Worm (Caenorhabditis elegans) whole organism, mixed stage, embryonic: Measurements from ENCODE around the gene ZK402.2.
"Not testable (repeated sequence)": the region's sequence is repeated elsewhere in the genome, so short reads cannot be mapped to it uniquely, and the experiment has no call there.

Source experiments
- M03D4.4 ChIP-seq: sonication (generic microtip); optimal IDR thresholded peaks from 2 replicates; lab custom pipeline; 2017; ENCODE audit warnings: mild to moderate bottlenecking, missing genetic modification characterization, missing compliant biosample characterization
- bed-3 ChIP-seq: fragments of 200-800 bp; sonication (Bioruptor generic); optimal IDR thresholded peaks from 3 replicates; lab custom pipeline; 2018; ENCODE audit warnings: mild to moderate bottlenecking, missing genetic modification characterization, moderate library complexity, missing compliant biosample characterization
- blmp-1 ChIP-seq: fragments of 150-350 bp; optimal IDR thresholded peaks from 2 replicates; lab custom pipeline; 2014; ENCODE audit warnings: missing biosample characterization, missing genetic modification characterization
- ceh-39 ChIP-seq: fragments of 150-350 bp; optimal IDR thresholded peaks from 2 replicates; lab custom pipeline; 2014; ENCODE audit warnings: missing biosample characterization, missing genetic modification characterization
- ceh-43 ChIP-seq: fragments of 200-800 bp; sonication (Bioruptor generic); optimal IDR thresholded peaks from 2 replicates; lab custom pipeline; 2018; ENCODE audit warnings: mild to moderate bottlenecking, missing genetic modification characterization, moderate library complexity, missing compliant biosample characterization
- ceh-83 ChIP-seq: fragments of 200-800 bp; sonication (Bioruptor generic); optimal IDR thresholded peaks from 2 replicates; lab custom pipeline; 2018; ENCODE audit warnings: mild to moderate bottlenecking, missing genetic modification characterization, missing compliant biosample characterization
- ces-1 ChIP-seq: fragments of 150-350 bp; optimal IDR thresholded peaks from 2 replicates; lab custom pipeline; 2014; ENCODE audit warnings: missing biosample characterization, missing genetic modification reagents, missing genetic modification characterization
- drap-1 ChIP-seq: fragments of 200-800 bp; sonication (Bioruptor generic); optimal IDR thresholded peaks from 3 replicates; lab custom pipeline; 2018; ENCODE audit warnings: mild to moderate bottlenecking, missing genetic modification characterization, missing compliant biosample characterization
- elt-1 ChIP-seq: sonication (generic microtip); optimal IDR thresholded peaks from 2 replicates; lab custom pipeline; 2017; ENCODE audit warnings: missing genetic modification characterization, mild to moderate bottlenecking, missing compliant biosample characterization, antibody characterized with exemption, moderate library complexity, borderline replicate concordance; ENCODE audit not compliant: insufficient read depth
- elt-3 ChIP-seq: fragments of 150-350 bp; optimal IDR thresholded peaks from 2 replicates; lab custom pipeline; 2014; ENCODE audit warnings: missing biosample characterization, missing genetic modification characterization
- ham-2 ChIP-seq: fragments of 200-800 bp; sonication (Bioruptor generic); optimal IDR thresholded peaks from 2 replicates; lab custom pipeline; 2018; ENCODE audit warnings: mild to moderate bottlenecking, missing genetic modification characterization, missing compliant biosample characterization
- lin-13 ChIP-seq: fragments of 150-350 bp; optimal IDR thresholded peaks from 2 replicates; lab custom pipeline; 2014; ENCODE audit warnings: missing biosample characterization, missing genetic modification characterization
- lin-32 ChIP-seq: fragments of 200-800 bp; sonication (Bioruptor generic); optimal IDR thresholded peaks from 2 replicates; lab custom pipeline; 2018; ENCODE audit warnings: mild to moderate bottlenecking, missing genetic modification characterization, missing compliant biosample characterization
- lsy-2 ChIP-seq: fragments of 150-350 bp; optimal IDR thresholded peaks from 2 replicates; lab custom pipeline; 2014; ENCODE audit warnings: missing biosample characterization, missing genetic modification characterization
- mab-5 ChIP-seq: fragments of 150-350 bp; optimal IDR thresholded peaks from 2 replicates; lab custom pipeline; 2014; ENCODE audit warnings: missing biosample characterization, missing genetic modification characterization
- mep-1 ChIP-seq: fragments of 150-350 bp; optimal IDR thresholded peaks from 2 replicates; lab custom pipeline; 2017; ENCODE audit warnings: missing biosample characterization, missing genetic modification reagents, missing genetic modification characterization, inconsistent platforms
- mls-2 ChIP-seq: sonication (generic microtip); optimal IDR thresholded peaks from 2 replicates; lab custom pipeline; 2016; ENCODE audit warnings: mild to moderate bottlenecking, missing genetic modification characterization, moderate library complexity, missing compliant biosample characterization
- nhr-12 ChIP-seq: fragments of 150-350 bp; optimal IDR thresholded peaks from 2 replicates; lab custom pipeline; 2014; ENCODE audit warnings: missing biosample characterization, missing genetic modification characterization
- nhr-2 ChIP-seq: fragments of 150-350 bp; optimal IDR thresholded peaks from 2 replicates; lab custom pipeline; 2014; ENCODE audit warnings: missing biosample characterization, missing genetic modification characterization
- nhr-28 ChIP-seq: fragments of 150-350 bp; optimal IDR thresholded peaks from 2 replicates; lab custom pipeline; 2014; ENCODE audit warnings: missing biosample characterization, missing genetic modification characterization
- nhr-76 ChIP-seq: sonication (generic microtip); optimal IDR thresholded peaks from 2 replicates; lab custom pipeline; 2017; ENCODE audit warnings: missing biosample characterization, missing genetic modification characterization
- pha-4 ChIP-seq: fragments of 150-350 bp; optimal IDR thresholded peaks from 2 replicates; lab custom pipeline; 2018; ENCODE audit warnings: missing biosample characterization, missing genetic modification reagents, missing genetic modification characterization
- sem-2 ChIP-seq: fragments of 200-800 bp; sonication (Bioruptor generic); optimal IDR thresholded peaks from 2 replicates; lab custom pipeline; 2018; ENCODE audit warnings: mild to moderate bottlenecking, missing genetic modification characterization, missing compliant biosample characterization
- snpc-4 ChIP-seq: fragments of 150-350 bp; optimal IDR thresholded peaks from 2 replicates; lab custom pipeline; 2014; ENCODE audit warnings: missing biosample characterization, missing genetic modification characterization
- sptf-1 ChIP-seq: sonication (generic microtip); optimal IDR thresholded peaks from 2 replicates; lab custom pipeline; 2017; ENCODE audit warnings: mild to moderate bottlenecking, missing genetic modification characterization, moderate library complexity, missing compliant biosample characterization
- tbx-8 ChIP-seq: fragments of 200-800 bp; sonication (Bioruptor generic); optimal IDR thresholded peaks from 2 replicates; lab custom pipeline; 2018; ENCODE audit warnings: mild to moderate bottlenecking, missing genetic modification characterization, moderate library complexity, missing compliant biosample characterization
- unc-120 ChIP-seq: sonication (generic microtip); optimal IDR thresholded peaks from 2 replicates; lab custom pipeline; 2017; ENCODE audit warnings: missing genetic modification characterization, missing compliant biosample characterization; ENCODE audit not compliant: poor library complexity, severe bottlenecking
- unc-39 ChIP-seq: fragments of 150-350 bp; optimal IDR thresholded peaks from 2 replicates; lab custom pipeline; 2014; ENCODE audit warnings: missing biosample characterization, missing genetic modification characterization
- unc-62 ChIP-seq: fragments of 150-350 bp; optimal IDR thresholded peaks from 2 replicates; lab custom pipeline; 2014; ENCODE audit warnings: missing biosample characterization, missing genetic modification reagents, missing genetic modification characterization
- zip-8 ChIP-seq: fragments of 150-350 bp; optimal IDR thresholded peaks from 2 replicates; lab custom pipeline; 2014; ENCODE audit warnings: missing biosample characterization, missing genetic modification characterization
- ztf-11 ChIP-seq: fragments of 150-350 bp; optimal IDR thresholded peaks from 2 replicates; lab custom pipeline; 2014; ENCODE audit warnings: missing biosample characterization, missing genetic modification characterization

The ZK402.2 gene

ce11 chrX:1403444-1403843 is at the start of gene ZK402.2:
Gene ZK402.2 (plus strand): TSS chrX:1403744.
- TF ChIP-seq elt-3 (tag; lab: Kevin White, UChicago); ceh-43; lin-32 (GFP tag; lab: Kevin White, UChicago): not testable (repeated sequence)

DNA sequence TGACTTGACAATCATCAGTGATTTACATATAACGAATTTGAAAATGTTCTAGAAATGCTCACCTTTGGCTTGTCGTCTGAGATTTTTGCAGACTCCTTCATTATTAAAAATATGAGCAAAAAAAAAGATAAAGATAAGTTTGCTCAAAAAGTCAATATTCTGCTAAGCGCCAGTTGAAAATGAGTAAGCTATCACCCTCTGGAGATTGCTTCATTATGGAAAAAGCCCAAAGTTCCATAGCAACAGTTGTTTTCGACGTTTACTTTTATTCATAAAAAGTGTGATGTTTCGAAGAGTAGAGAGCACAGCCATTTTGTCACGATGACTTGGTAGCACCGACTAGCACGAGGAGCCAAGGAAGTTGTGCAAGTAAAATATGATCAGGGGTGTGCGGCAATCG is 45.2 kb upstream of the ZK402.2 start, which contains the start of gene F56C3.3:
Gene F56C3.3 (minus strand): TSS at position 101 of the 400 bp plus-strand sequence.
- TF ChIP-seq snpc-4 (tag; lab: Kevin White, UChicago), result no peak
- TF ChIP-seq mab-5 (tag; lab: Kevin White, UChicago), result no peak
- no peak for TF ChIP-seq ces-1 (GFP tag; lab: Kevin White, UChicago)
- no peak for TF ChIP-seq unc-120
- no peak for TF ChIP-seq bed-3 (GFP tag; lab: Kevin White, UChicago)
- no peak for TF ChIP-seq mls-2
- TF ChIP-seq blmp-1 (tag; lab: Kevin White, UChicago), result no peak
- no peak for TF ChIP-seq unc-62 (GFP tag; lab: Kevin White, UChicago)
- no peak for TF ChIP-seq tbx-8 (GFP tag; lab: Kevin White, UChicago)
- TF ChIP-seq lin-13 (tag; lab: Kevin White, UChicago), result no peak
- TF ChIP-seq pha-4 (tag; lab: Kevin White, UChicago), result no peak
- no peak for TF ChIP-seq elt-1
- no peak for TF ChIP-seq ham-2 (GFP tag; lab: Kevin White, UChicago)
- no peak for TF ChIP-seq drap-1

DNA sequence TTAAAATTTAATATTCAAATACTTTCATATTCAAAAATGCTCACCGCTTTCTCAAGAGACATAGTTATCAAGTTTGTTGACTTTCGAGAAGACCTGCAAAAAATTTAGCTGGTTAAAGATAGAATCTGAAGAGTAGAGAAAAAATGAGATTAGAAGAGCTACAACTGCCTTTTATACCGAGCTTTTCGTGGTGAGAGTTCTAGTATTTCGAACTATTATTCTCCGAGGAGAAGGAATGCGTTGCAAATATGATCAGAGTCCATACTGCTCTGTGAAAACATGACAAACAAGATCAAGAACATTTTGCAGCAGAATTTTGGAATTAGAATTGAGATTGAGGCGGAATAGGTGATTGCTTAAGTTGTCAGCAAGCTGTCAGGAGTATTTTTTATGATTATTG is 42.9 kb upstream of the ZK402.2 start, which contains the start of gene F56C3.4:
Gene F56C3.4 (minus strand): TSS at position 101 of the 400 bp plus-strand sequence.
- TF ChIP-seq mep-1 (tag; lab: Kevin White, UChicago) (no peak), bed-3 (GFP tag; lab: Kevin White, UChicago) (no peak), drap-1 (no peak), ham-2 (GFP tag; lab: Kevin White, UChicago) (no peak), ztf-11 (tag; lab: Kevin White, UChicago) (no peak), lsy-2 (no peak), blmp-1 (tag; lab: Kevin White, UChicago) (no peak), nhr-2 (tag; lab: Kevin White, UChicago) (no peak), sptf-1 (no peak), mab-5 (tag; lab: Kevin White, UChicago) (no peak)

DNA sequence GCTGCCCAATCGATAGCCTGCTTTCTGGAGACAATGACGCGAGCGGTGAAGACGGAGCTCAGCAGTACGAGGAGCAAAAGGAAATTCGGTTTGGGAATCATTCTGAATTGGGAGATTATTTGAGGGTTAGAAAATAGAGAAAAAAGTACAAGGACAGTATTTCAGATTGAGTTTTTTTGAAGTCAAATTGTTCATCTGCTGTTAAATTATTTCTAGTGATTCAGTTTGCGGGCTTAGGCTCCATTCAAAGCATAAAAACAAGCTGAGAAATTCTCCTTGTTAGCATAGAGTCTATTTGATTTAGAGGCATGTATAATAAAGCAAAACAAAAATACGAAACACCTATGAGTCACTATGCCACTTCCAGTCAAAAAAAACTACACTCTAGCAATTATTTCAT is 36.1 kb upstream of the ZK402.2 start, which contains the start of gene dgn-2:
Gene dgn-2 (minus strand): TSS at position 101 of the 400 bp plus-strand sequence.
- TF ChIP-seq nhr-12 (tag; lab: Kevin White, UChicago), result no peak
- no peak for TF ChIP-seq ceh-83 (GFP tag; lab: Kevin White, UChicago)
- no peak for TF ChIP-seq pha-4 (tag; lab: Kevin White, UChicago)
- no peak for TF ChIP-seq unc-39 (tag; lab: Kevin White, UChicago)
- no peak for TF ChIP-seq mab-5 (tag; lab: Kevin White, UChicago)
- no peak for TF ChIP-seq lin-13 (tag; lab: Kevin White, UChicago)
- no peak for TF ChIP-seq tbx-8 (GFP tag; lab: Kevin White, UChicago)
- no peak for TF ChIP-seq sem-2
- no peak for TF ChIP-seq ceh-39 (tag; lab: Kevin White, UChicago)
- no peak for TF ChIP-seq bed-3 (GFP tag; lab: Kevin White, UChicago)
- no peak for TF ChIP-seq nhr-76

DNA sequence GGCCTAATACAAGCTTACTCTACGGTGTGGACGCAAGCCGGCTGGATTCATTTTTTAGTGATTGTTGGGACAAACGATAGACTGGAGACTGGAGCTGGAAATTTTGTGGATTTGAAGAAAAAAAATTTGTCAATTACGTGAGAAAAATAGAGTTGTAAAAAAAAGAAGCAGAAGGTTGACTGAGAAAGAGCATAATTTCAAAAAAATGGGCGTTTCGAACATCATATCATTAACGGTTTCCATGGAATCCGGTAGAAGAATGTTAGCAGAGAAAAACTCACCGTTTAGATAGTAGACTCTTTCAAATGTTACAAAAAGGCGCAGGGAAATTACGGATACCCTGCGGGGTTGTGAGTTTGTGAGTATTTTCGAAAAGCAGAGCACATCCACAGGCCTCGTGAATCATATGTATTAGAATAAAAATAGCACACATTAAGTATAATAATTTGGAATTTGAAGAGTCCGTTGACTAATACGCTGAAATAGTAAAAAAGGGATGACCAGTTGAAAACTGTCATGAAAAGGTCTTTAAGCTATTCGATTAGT is 32.7 kb upstream of the ZK402.2 start, which contains the start of gene F56C3.7:
Gene F56C3.7 (minus strand): TSS at position 51 of the 546 bp plus-strand sequence.
- no peak for TF ChIP-seq unc-120
- TF ChIP-seq nhr-12 (tag; lab: Kevin White, UChicago), result no peak
- no peak for TF ChIP-seq mab-5 (tag; lab: Kevin White, UChicago)
- no peak for TF ChIP-seq sptf-1
- TF ChIP-seq blmp-1 (tag; lab: Kevin White, UChicago), result no peak
- no peak for TF ChIP-seq M03D4.4 (tag; lab: Kevin White, UChicago)
- no peak for TF ChIP-seq ces-1 (GFP tag; lab: Kevin White, UChicago)
- TF ChIP-seq elt-1, result no peak

DNA sequence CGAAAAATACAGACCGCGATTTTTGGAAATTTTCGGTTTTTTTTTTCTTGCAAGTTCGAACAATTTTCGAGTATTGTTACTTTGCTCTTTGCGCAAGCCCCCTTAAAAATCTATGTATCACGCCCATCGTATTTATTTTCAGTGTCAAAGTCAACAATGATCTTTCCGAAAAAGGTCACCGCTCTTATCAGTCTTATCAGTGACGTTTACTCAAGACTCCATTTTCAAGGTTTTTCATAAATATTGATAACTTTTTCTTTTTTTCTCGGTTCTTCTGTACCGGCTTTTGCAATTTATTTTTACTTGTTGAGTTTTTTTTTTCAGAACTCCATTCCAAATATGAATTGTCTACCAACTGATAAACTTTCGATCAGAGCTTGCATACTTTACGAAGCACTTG is 31.9 kb upstream of the ZK402.2 start, which contains the start of gene fbxa-190:
Gene fbxa-190 (plus strand): TSS at position 325 of the 400 bp plus-strand sequence.
- TF ChIP-seq nhr-76 (no peak), ham-2 (GFP tag; lab: Kevin White, UChicago) (no peak), sptf-1 (no peak), zip-8 (tag; lab: Kevin White, UChicago) (no peak), tbx-8 (GFP tag; lab: Kevin White, UChicago) (no peak), mab-5 (tag; lab: Kevin White, UChicago) (no peak), drap-1 (no peak), nhr-28 (no peak), nhr-2 (tag; lab: Kevin White, UChicago) (no peak), sem-2 (no peak), ces-1 (GFP tag; lab: Kevin White, UChicago) (no peak), nhr-12 (tag; lab: Kevin White, UChicago) (no peak), lsy-2 (no peak), elt-1 (no peak)
- TF ChIP-seq, all 35 proteins: peak for 0
